Worm (Caenorhabditis elegans) whole organism, L2 larva: ENCODE data around the gene vti-1.

Source experiments
- R02D3.7 ChIP-seq: fragments of 150-350 bp; optimal IDR thresholded peaks from 2 replicates; lab custom pipeline; 2014; ENCODE audit warnings: missing biosample characterization, missing genetic modification characterization
- alr-1 ChIP-seq: fragments of 150-350 bp; optimal IDR thresholded peaks from 2 replicates; lab custom pipeline; 2014; ENCODE audit warnings: missing biosample characterization, missing genetic modification characterization
- dmd-4 ChIP-seq: sonication (generic microtip); optimal IDR thresholded peaks from 2 replicates; lab custom pipeline; 2017; ENCODE audit warnings: missing biosample characterization, missing genetic modification characterization
- fos-1 ChIP-seq: fragments of 150-350 bp; optimal IDR thresholded peaks from 2 replicates; lab custom pipeline; 2014; ENCODE audit warnings: missing biosample characterization, missing genetic modification characterization
- lin-11 ChIP-seq: fragments of 150-350 bp; sonication (generic microtip); optimal IDR thresholded peaks from 2 replicates; lab custom pipeline; 2014; ENCODE audit warnings: missing biosample characterization, missing genetic modification characterization, inconsistent platforms, mixed read lengths
- lin-13 ChIP-seq: fragments of 150-350 bp; optimal IDR thresholded peaks from 2 replicates; lab custom pipeline; 2014; ENCODE audit warnings: missing biosample characterization, missing genetic modification reagents, missing genetic modification characterization
- mbf-1 ChIP-seq: sonication (generic microtip); optimal IDR thresholded peaks from 2 replicates; lab custom pipeline; 2017; ENCODE audit warnings: missing biosample characterization, missing genetic modification characterization
- nhr-21 ChIP-seq: fragments of 150-350 bp; optimal IDR thresholded peaks from 2 replicates; lab custom pipeline; 2014; ENCODE audit warnings: missing biosample characterization, missing genetic modification characterization
- nhr-25 ChIP-seq: fragments of 150-350 bp; sonication (generic microtip); optimal IDR thresholded peaks from 3 replicates; lab custom pipeline; 2014; ENCODE audit warnings: missing biosample characterization, missing genetic modification characterization
- sem-4 ChIP-seq: fragments of 150-350 bp; optimal IDR thresholded peaks from 2 replicates; lab custom pipeline; 2014; ENCODE audit warnings: missing biosample characterization, missing genetic modification reagents, missing genetic modification characterization
- unc-39 ChIP-seq: fragments of 150-350 bp; optimal IDR thresholded peaks from 2 replicates; lab custom pipeline; 2014; ENCODE audit warnings: missing biosample characterization, missing genetic modification characterization
- unc-55 ChIP-seq: fragments of 150-350 bp; sonication (generic microtip); optimal IDR thresholded peaks from 3 replicates; lab custom pipeline; 2014; ENCODE audit warnings: missing biosample characterization, missing genetic modification reagents, missing genetic modification characterization
- ztf-4 ChIP-seq: fragments of 150-350 bp; optimal IDR thresholded peaks from 2 replicates; lab custom pipeline; 2014; ENCODE audit warnings: missing biosample characterization, missing genetic modification characterization

Gene vti-1

ce11 chrIV:14729272-14729671, 37.2 kb downstream of the vti-1 start:
- no peak for TF ChIP-seq unc-39 (tag; lab: Kevin White, UChicago)
- no peak for TF ChIP-seq ztf-4 (tag; lab: Kevin White, UChicago)
- TF ChIP-seq mbf-1 (tag; lab: Kevin White, UChicago), result no peak
- TF ChIP-seq fos-1 (tag; lab: Kevin White, UChicago), result no peak
- no peak for TF ChIP-seq unc-55
- TF ChIP-seq sem-4 (tag; lab: Kevin White, UChicago), result no peak
- peak; percentile 36 for TF ChIP-seq nhr-25
- TF ChIP-seq nhr-21 (tag; lab: Kevin White, UChicago), result no peak

ce11 chrIV:14728225-14728624, 38.2 kb downstream of the vti-1 start, which contains the start of gene Y57G11C.42:
Y57G11C.42 (plus strand) TSS chrIV:14728525.
- TF ChIP-seq R02D3.7 (no peak), dmd-4 (no peak), lin-11 (tag; lab: Kevin White, UChicago) (no peak), lin-13 (no peak), ztf-4 (tag; lab: Kevin White, UChicago) (no peak), alr-1 (tag; lab: Kevin White, UChicago) (no peak)
